Worm (Caenorhabditis elegans): ENCODE measurements around the gene fbxc-24.

DNA sequence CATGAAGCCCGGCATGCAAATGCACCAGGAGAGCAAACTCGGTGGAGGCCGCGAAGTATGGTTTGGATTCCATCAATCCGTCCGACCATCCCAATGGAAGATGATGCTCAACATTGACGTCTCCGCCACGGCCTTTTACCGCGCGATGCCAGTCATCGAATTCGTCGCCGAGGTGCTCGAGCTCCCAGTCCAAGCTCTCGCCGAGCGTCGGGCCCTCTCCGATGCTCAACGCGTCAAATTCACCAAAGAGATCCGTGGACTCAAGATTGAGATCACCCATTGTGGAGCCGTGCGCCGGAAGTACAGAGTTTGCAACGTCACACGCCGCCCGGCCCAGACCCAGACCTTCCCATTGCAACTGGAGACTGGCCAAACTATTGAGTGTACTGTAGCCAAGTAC is 33.7 kb downstream of the fbxc-24 start:
- no peak for TF ChIP-seq dox-1 (GFP tag; IDR thresholded peaks at IDR 0.05)
- no peak for TF ChIP-seq pbrm-1 (GFP tag; IDR thresholded peaks at IDR 0.05)
- no peak for TF ChIP-seq hsf-1 (GFP tag; IDR thresholded peaks at IDR 0.05)
- no peak for TF ChIP-seq cebp-1 (GFP tag; IDR thresholded peaks at IDR 0.05)
- no peak for TF ChIP-seq cebp-1 (tag; optimal IDR thresholded peaks at IDR 0.05)
- no peak for TF ChIP-seq sea-2 (GFP tag; IDR thresholded peaks at IDR 0.05)
- TF ChIP-seq mcd-1 (GFP tag; IDR thresholded peaks at IDR 0.05): no peak
- no peak for TF ChIP-seq attf-6 (GFP tag; IDR thresholded peaks at IDR 0.05)
- TF ChIP-seq F57A8.1 (GFP tag; optimal IDR thresholded peaks at IDR 0.05): no peak
- no peak for TF ChIP-seq F33H1.4 (GFP tag; IDR thresholded peaks at IDR 0.05)
- TF ChIP-seq ama-1 (optimal IDR thresholded peaks at IDR 0.05): no peak
- TF ChIP-seq ama-1 (GFP tag; optimal IDR thresholded peaks at IDR 0.05): no peak
- TF ChIP-seq ztf-26 (tag; optimal IDR thresholded peaks at IDR 0.05): no peak
- no peak for TF ChIP-seq die-1 (tag; optimal IDR thresholded peaks at IDR 0.05)
- no peak for TF ChIP-seq mxl-1 (tag; optimal IDR thresholded peaks at IDR 0.05)
